Worm (Caenorhabditis elegans) whole organism, young adult: ENCODE results near the gene F15A8.1.
"Not testable (repeated sequence)": the region's sequence is repeated elsewhere in the genome, so short reads cannot be mapped to it uniquely, and the experiment has no call there.

ENCODE experiments used
- B0019.2 ChIP-seq: fragments of 200-800 bp; sonication (Bioruptor generic); conservative IDR thresholded peaks from 2 replicates; pipeline ENCODE4 v1.3.6; 2022; ENCODE audit warnings: missing genetic modification reagents, missing genetic modification characterization, missing compliant biosample characterization
- B0261.1 ChIP-seq: sonication (generic microtip); optimal IDR thresholded peaks from 2 replicates; lab custom pipeline; 2016; ENCODE audit warnings: mild to moderate bottlenecking, missing genetic modification characterization, moderate library complexity, missing compliant biosample characterization
- C06A6.2 ChIP-seq: fragments of 200-800 bp; sonication (Bioruptor generic); conservative IDR thresholded peaks from 2 replicates; pipeline ENCODE4 v1.3.6; 2022; ENCODE audit warnings: missing genetic modification characterization, missing compliant biosample characterization
- F37B4.10 ChIP-seq: fragments of 200-800 bp; sonication (Bioruptor generic); IDR thresholded peaks from 2 replicates; pipeline ENCODE4 v1.3.6; 2022; ENCODE audit warnings: missing genetic modification characterization, missing compliant biosample characterization
- F49E8.2 ChIP-seq: sonication (generic microtip); optimal IDR thresholded peaks from 3 replicates; lab custom pipeline; 2017; ENCODE audit warnings: missing genetic modification characterization, mild to moderate bottlenecking, missing compliant biosample characterization, antibody characterized with exemption, moderate library complexity; ENCODE audit not compliant: insufficient read depth
- K11D2.4 ChIP-seq: fragments of 200-800 bp; sonication (Bioruptor generic); IDR thresholded peaks from 2 replicates; pipeline ENCODE4 v1.3.6; 2022; ENCODE audit warnings: missing genetic modification reagents, missing genetic modification characterization, missing compliant biosample characterization
- Y53F4B.3 ChIP-seq: fragments of 200-800 bp; sonication (Bioruptor generic); IDR thresholded peaks from 2 replicates; pipeline ENCODE4 v1.3.6; 2022; ENCODE audit warnings: missing genetic modification reagents, missing genetic modification characterization, missing compliant biosample characterization
- Y56A3A.18 ChIP-seq: fragments of 200-800 bp; sonication (Bioruptor generic); IDR thresholded peaks from 2 replicates; pipeline ENCODE4 v1.3.6; 2022; ENCODE audit warnings: missing genetic modification reagents, missing genetic modification characterization, missing compliant biosample characterization
- Y79H2A.3 ChIP-seq: fragments of 200-800 bp; sonication (Bioruptor generic); conservative IDR thresholded peaks from 2 replicates; pipeline ENCODE4 v1.3.6; 2022; ENCODE audit warnings: missing genetic modification reagents, missing genetic modification characterization, missing compliant biosample characterization
- Y95B8A.8 ChIP-seq: fragments of 200-800 bp; sonication (Bioruptor generic); IDR thresholded peaks from 2 replicates; pipeline ENCODE4 v1.3.6; 2022; ENCODE audit warnings: missing genetic modification reagents, missing genetic modification characterization, missing compliant biosample characterization
- akir-1 ChIP-seq: fragments of 200-800 bp; sonication (Bioruptor generic); optimal IDR thresholded peaks from 2 replicates; lab custom pipeline; 2018; ENCODE audit warnings: mild to moderate bottlenecking, missing genetic modification characterization, moderate library complexity, missing compliant biosample characterization
- athp-1 ChIP-seq: sonication (generic microtip); optimal IDR thresholded peaks from 2 replicates; lab custom pipeline; 2017; ENCODE audit warnings: mild to moderate bottlenecking, missing genetic modification characterization, missing compliant biosample characterization
- attf-6 ChIP-seq: fragments of 200-800 bp; sonication (Bioruptor generic); IDR thresholded peaks from 2 replicates; pipeline ENCODE4 v1.3.6; 2022; ENCODE audit warnings: missing genetic modification reagents, missing genetic modification characterization, missing compliant biosample characterization
- ceh-27 ChIP-seq: fragments of 200-800 bp; sonication (Bioruptor generic); optimal IDR thresholded peaks from 2 replicates; lab custom pipeline; 2018; ENCODE audit warnings: mild to moderate bottlenecking, missing genetic modification characterization, moderate library complexity, missing compliant biosample characterization
- ceh-58 ChIP-seq: fragments of 200-800 bp; sonication (Bioruptor generic); IDR thresholded peaks from 2 replicates; pipeline ENCODE4 v1.3.6; 2022; ENCODE audit warnings: missing genetic modification characterization, missing compliant biosample characterization
- chd-7 ChIP-seq: sonication (generic microtip); optimal IDR thresholded peaks from 2 replicates; lab custom pipeline; 2016; ENCODE audit warnings: mild to moderate bottlenecking, missing genetic modification characterization, moderate library complexity, missing compliant biosample characterization
- dox-1 ChIP-seq: fragments of 200-800 bp; sonication (Bioruptor generic); IDR thresholded peaks from 2 replicates; pipeline ENCODE4 v1.3.6; 2022; ENCODE audit warnings: missing genetic modification reagents, missing genetic modification characterization, missing compliant biosample characterization
- efl-1 ChIP-seq: fragments of 150-350 bp; optimal IDR thresholded peaks from 2 replicates; lab custom pipeline; 2014; ENCODE audit warnings: missing biosample characterization, missing genetic modification reagents, missing genetic modification characterization
- egl-44 ChIP-seq: fragments of 200-800 bp; sonication (Bioruptor generic); IDR thresholded peaks from 2 replicates; pipeline ENCODE4 v1.3.6; 2022; ENCODE audit warnings: missing genetic modification reagents, missing genetic modification characterization, missing compliant biosample characterization
- egrh-3 ChIP-seq: fragments of 200-800 bp; sonication (Bioruptor generic); IDR thresholded peaks from 2 replicates; pipeline ENCODE4 v1.3.6; 2022; ENCODE audit warnings: missing genetic modification reagents, missing genetic modification characterization, missing compliant biosample characterization
- ekl-4 ChIP-seq: fragments of 200-800 bp; sonication (Bioruptor generic); IDR thresholded peaks from 2 replicates; pipeline ENCODE4 v1.3.6; 2022; ENCODE audit warnings: missing genetic modification reagents, missing genetic modification characterization, missing compliant biosample characterization
- fkh-3 ChIP-seq: sonication (generic microtip); optimal IDR thresholded peaks from 2 replicates; lab custom pipeline; 2016; ENCODE audit warnings: mild to moderate bottlenecking, missing genetic modification characterization, missing compliant biosample characterization
- hmg-1.2 ChIP-seq: fragments of 200-800 bp; sonication (Bioruptor generic); IDR thresholded peaks from 2 replicates; pipeline ENCODE4 v1.3.6; 2022; ENCODE audit warnings: missing genetic modification reagents, missing genetic modification characterization, missing compliant biosample characterization
- hmg-20 ChIP-seq: fragments of 200-800 bp; sonication (Bioruptor generic); IDR thresholded peaks from 2 replicates; pipeline ENCODE4 v1.3.6; 2022; ENCODE audit warnings: missing genetic modification reagents, missing genetic modification characterization, missing compliant biosample characterization
- hrde-1 ChIP-seq: sonication (generic microtip); optimal IDR thresholded peaks from 2 replicates; lab custom pipeline; 2016; ENCODE audit warnings: missing genetic modification characterization, mild to moderate bottlenecking, missing compliant biosample characterization, moderate library complexity, missing genotype, missing genetic modification reagents, borderline replicate concordance
- lin-26 ChIP-seq: fragments of 200-800 bp; sonication (Bioruptor generic); IDR thresholded peaks from 2 replicates; pipeline ENCODE4 v1.3.6; 2022; ENCODE audit warnings: missing genetic modification reagents, missing genetic modification characterization, missing compliant biosample characterization
- lin-54 ChIP-seq: fragments of 200-800 bp; sonication (Bioruptor generic); optimal IDR thresholded peaks from 2 replicates; lab custom pipeline; 2018; ENCODE audit warnings: mild to moderate bottlenecking, missing genetic modification characterization, missing compliant biosample characterization
- lir-1 ChIP-seq: fragments of 200-800 bp; sonication (Bioruptor generic); conservative IDR thresholded peaks from 2 replicates; pipeline ENCODE4 v1.3.6; 2022; ENCODE audit warnings: missing genetic modification reagents, missing genetic modification characterization, missing compliant biosample characterization
- madf-3 ChIP-seq: fragments of 200-800 bp; sonication (Bioruptor generic); IDR thresholded peaks from 2 replicates; pipeline ENCODE4 v1.3.6; 2022; ENCODE audit warnings: missing genetic modification reagents, missing genetic modification characterization, missing compliant biosample characterization
- mxl-1 ChIP-seq: sonication (generic microtip); optimal IDR thresholded peaks from 2 replicates; lab custom pipeline; 2016; ENCODE audit warnings: missing genetic modification characterization, missing compliant biosample characterization
- nfya-2 ChIP-seq: fragments of 200-800 bp; sonication (Bioruptor generic); IDR thresholded peaks from 2 replicates; pipeline ENCODE4 v1.3.6; 2022; ENCODE audit warnings: missing genetic modification reagents, missing genetic modification characterization, missing compliant biosample characterization
- nhr-179 ChIP-seq: sonication (generic microtip); optimal IDR thresholded peaks from 2 replicates; lab custom pipeline; 2016; ENCODE audit warnings: mild to moderate bottlenecking, missing genetic modification characterization, missing compliant biosample characterization
- nhr-80 ChIP-seq: sonication (generic microtip); optimal IDR thresholded peaks from 2 replicates; lab custom pipeline; 2016; ENCODE audit warnings: missing genetic modification characterization, missing compliant biosample characterization
- pbrm-1 ChIP-seq: fragments of 200-800 bp; sonication (Bioruptor generic); IDR thresholded peaks from 2 replicates; pipeline ENCODE4 v1.3.6; 2022; ENCODE audit warnings: missing genetic modification reagents, missing genetic modification characterization, missing compliant biosample characterization
- rcor-1 ChIP-seq: fragments of 200-800 bp; sonication (Bioruptor generic); IDR thresholded peaks from 2 replicates; pipeline ENCODE4 v1.3.6; 2022; ENCODE audit warnings: missing genetic modification reagents, missing genetic modification characterization, missing compliant biosample characterization
- sea-2 ChIP-seq: fragments of 200-800 bp; sonication (Bioruptor generic); IDR thresholded peaks from 2 replicates; pipeline ENCODE4 v1.3.6; 2022; ENCODE audit warnings: missing genetic modification characterization, missing compliant biosample characterization
- snpc-4 ChIP-seq, 5 experiments: fragments of 150-350 bp in 1 of 5; sonication (generic microtip) in 4 of 5; optimal IDR thresholded peaks; 2 replicates each; lab custom pipeline; 2014 to 2018; ENCODE audit warnings: missing genetic modification characterization in 5 of 5, missing biosample characterization in 3 of 5, antibody characterized with exemption in 2 of 5, mild to moderate bottlenecking in 2 of 5, missing compliant biosample characterization in 2 of 5, missing genotype in 2 of 5, moderate library complexity in 2 of 5, missing genetic modification reagents in 1 of 5
- unc-62 ChIP-seq: fragments of 150-350 bp; optimal IDR thresholded peaks from 2 replicates; lab custom pipeline; 2014; ENCODE audit warnings: missing biosample characterization, missing genetic modification reagents, missing genetic modification characterization
- zfh-2 ChIP-seq: fragments of 200-800 bp; sonication (Bioruptor generic); conservative IDR thresholded peaks from 2 replicates; pipeline ENCODE4 v1.3.6; 2022; ENCODE audit warnings: missing genetic modification reagents, missing genetic modification characterization, missing compliant biosample characterization
- ztf-18 ChIP-seq: sonication (generic microtip); optimal IDR thresholded peaks from 2 replicates; lab custom pipeline; 2016; ENCODE audit warnings: missing genotype, mild to moderate bottlenecking, missing genetic modification characterization, missing compliant biosample characterization
- ztf-26 ChIP-seq: sonication (generic microtip); optimal IDR thresholded peaks from 2 replicates; lab custom pipeline; 2017; ENCODE audit warnings: missing genetic modification characterization, missing compliant biosample characterization
- ztf-28 ChIP-seq: fragments of 200-800 bp; sonication (Bioruptor generic); IDR thresholded peaks from 2 replicates; pipeline ENCODE4 v1.3.6; 2022; ENCODE audit warnings: missing genetic modification reagents, missing genetic modification characterization, missing compliant biosample characterization

The F15A8.1 gene

ce11 chrX:4440641-4441040, at the start of gene F15A8.1:
TSS of gene F15A8.1 (plus strand) at chrX:4440941.
- no peak for TF ChIP-seq Y53F4B.3 (GFP tag; lab: Robert Waterston, UW)
- TF ChIP-seq F37B4.10: no peak
- no peak for TF ChIP-seq egrh-3 (GFP tag; lab: Robert Waterston, UW)
- TF ChIP-seq egl-44: no peak
- TF ChIP-seq Y79H2A.3 (GFP tag; lab: Robert Waterston, UW): no peak
- TF ChIP-seq lin-26 (GFP tag; lab: Robert Waterston, UW): no peak
- no peak for TF ChIP-seq nfya-2 (GFP tag; lab: Robert Waterston, UW)
- TF ChIP-seq K11D2.4 (GFP tag; lab: Robert Waterston, UW): no peak
- TF ChIP-seq unc-62 (GFP tag; lab: Kevin White, UChicago): no peak
- no peak for TF ChIP-seq madf-3
- no peak for TF ChIP-seq fkh-3 (tag; lab: Kevin White, UChicago)
- no peak for TF ChIP-seq Y95B8A.8 (GFP tag; lab: Robert Waterston, UW)
- no peak for TF ChIP-seq hrde-1 (tag; lab: Kevin White, UChicago)
- TF ChIP-seq nhr-179 (tag; lab: Kevin White, UChicago): no peak

- no peak for TF ChIP-seq ztf-28 (GFP tag; lab: Robert Waterston, UW)
- TF ChIP-seq zfh-2: peak; percentile 33; the same call in 1 of the 2 replicates
- TF ChIP-seq F49E8.2 (tag; lab: Kevin White, UChicago): no peak
These were observed 49.1 kb upstream of the F15A8.1 start for ce11 chrX:4391680-4392079.

- TF ChIP-seq dox-1 (GFP tag; lab: Robert Waterston, UW) (0 out of 2 replicates have a peak, but pooled peaks have one; percentile 12), hmg-1.2 (peak; percentile 58), snpc-4 (tag; optimal IDR thresholded peaks at IDR 0.05; lab: Kevin White, UChicago) (peak in 2 of 4 experiments; percentile 67 to 75)
- TF ChIP-seq snpc-4 (GFP tag; optimal IDR thresholded peaks at IDR 0.05; lab: Kevin White, UChicago): not testable (repeated sequence)
- TF ChIP-seq, all 124 proteins: peak for 3; not testable (repeated sequence) for 121
These were observed 46.2 kb upstream of the F15A8.1 start for ce11 chrX:4394505-4394904.

- no peak for TF ChIP-seq hmg-20 (GFP tag; lab: Robert Waterston, UW)
- TF ChIP-seq B0019.2 (GFP tag; lab: Robert Waterston, UW): no peak
- no peak for TF ChIP-seq chd-7 (tag; lab: Kevin White, UChicago)
- peak; percentile 78 for TF ChIP-seq nhr-80 (tag; lab: Kevin White, UChicago)
- TF ChIP-seq F49E8.2 (tag; lab: Kevin White, UChicago): no peak
- no peak for TF ChIP-seq athp-1
- no peak for TF ChIP-seq ztf-18 (tag; lab: Kevin White, UChicago)
- peak; percentile 56 for TF ChIP-seq rcor-1 (GFP tag; lab: Robert Waterston, UW)
- TF ChIP-seq ekl-4 (GFP tag; lab: Robert Waterston, UW): no peak
- no peak for TF ChIP-seq sea-2
- TF ChIP-seq madf-3: no peak
- TF ChIP-seq ztf-26 (tag; lab: Kevin White, UChicago): peak; percentile 84
- no peak for TF ChIP-seq mxl-1
- no peak for TF ChIP-seq efl-1 (GFP tag; lab: Kevin White, UChicago)
- peak; percentile 84 for TF ChIP-seq Y56A3A.18 (GFP tag; lab: Robert Waterston, UW)
- no peak for TF ChIP-seq ztf-28 (GFP tag; lab: Robert Waterston, UW)
- TF ChIP-seq akir-1 (GFP tag; lab: Kevin White, UChicago): no peak
- peak; percentile 22 for TF ChIP-seq B0261.1 (tag; lab: Kevin White, UChicago)
- no peak for TF ChIP-seq ceh-58
- TF ChIP-seq Y53F4B.3 (GFP tag; lab: Robert Waterston, UW): no peak
- peak; percentile 50; the same call in 1 of the 2 replicates for TF ChIP-seq pbrm-1
- TF ChIP-seq Y95B8A.8 (GFP tag; lab: Robert Waterston, UW): no peak
- peak; percentile 54 for TF ChIP-seq lin-54
- TF ChIP-seq attf-6 (GFP tag; lab: Robert Waterston, UW): no peak
- peak; percentile 57 for TF ChIP-seq ceh-27 (GFP tag; lab: Kevin White, UChicago)
- peak; percentile 45; the same call in 1 of the 2 replicates for TF ChIP-seq C06A6.2 (GFP tag; lab: Robert Waterston, UW)
- TF ChIP-seq lir-1 (GFP tag; lab: Robert Waterston, UW): 0 out of 2 replicates have a peak, but pooled peaks have one; percentile 27
These were observed 45.5 kb upstream of the F15A8.1 start for ce11 chrX:4395073-4395850.
